Worm (Caenorhabditis elegans): ENCODE data around the gene pbo-6.
A peak's percentile ranks its signal among the peaks of the same experiment; 100 is the strongest.

pbo-6 gene

ce11 chrX:17428803-17429202 is at the start of gene pbo-6:
Gene pbo-6 (plus strand): TSS chrX:17429042.
- TF ChIP-seq egl-5 (tag; optimal IDR thresholded peaks at IDR 0.05), result peak; percentile 91
- no peak for TF ChIP-seq lin-39 (tag; optimal IDR thresholded peaks at IDR 0.05)

ce11 chrX:17379675-17380074 is 49.2 kb upstream of the pbo-6 start, which contains the start of gene F10D7.10:
Gene F10D7.10 (minus strand): TSS chrX:17379775.
- TF ChIP-seq daf-12 (tag; optimal IDR thresholded peaks at IDR 0.05), result no peak
- TF ChIP-seq snpc-4 (tag; optimal IDR thresholded peaks at IDR 0.05), result no peak
- no peak for TF ChIP-seq jun-1 (tag; optimal IDR thresholded peaks at IDR 0.05)
- no peak for TF ChIP-seq unc-39 (tag; optimal IDR thresholded peaks at IDR 0.05)

DNA sequence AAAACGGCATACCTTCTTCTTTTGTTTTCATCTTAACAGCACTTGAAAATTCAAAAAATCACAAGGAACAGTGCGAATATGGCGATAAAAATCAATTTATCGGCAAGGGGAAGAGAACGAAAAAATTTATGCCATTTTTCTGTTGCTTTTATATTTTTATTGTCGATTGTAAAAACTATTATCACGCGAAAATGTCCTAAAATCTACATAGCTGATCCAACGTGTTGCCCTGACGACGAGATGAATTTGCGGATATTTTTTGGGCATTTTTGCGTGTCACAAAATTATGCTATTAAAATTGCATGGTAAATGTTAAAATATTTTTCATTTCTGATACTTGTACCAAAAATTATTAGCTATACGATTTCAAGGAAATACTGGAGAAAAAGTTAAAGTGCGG is 46.9 kb upstream of the pbo-6 start, which contains the start of gene F10D7.4:
Gene F10D7.4 (minus strand): TSS at position 101 of the 400 bp plus-strand sequence.
- no peak for TF ChIP-seq ceh-82 (tag; optimal IDR thresholded peaks at IDR 0.05)
- no peak for TF ChIP-seq fos-1 (tag; optimal IDR thresholded peaks at IDR 0.05)
- no peak for TF ChIP-seq unc-39 (tag; optimal IDR thresholded peaks at IDR 0.05)
- TF ChIP-seq egl-5 (tag; optimal IDR thresholded peaks at IDR 0.05), result no peak
- no peak for TF ChIP-seq nhr-77 (tag; optimal IDR thresholded peaks at IDR 0.05)

DNA sequence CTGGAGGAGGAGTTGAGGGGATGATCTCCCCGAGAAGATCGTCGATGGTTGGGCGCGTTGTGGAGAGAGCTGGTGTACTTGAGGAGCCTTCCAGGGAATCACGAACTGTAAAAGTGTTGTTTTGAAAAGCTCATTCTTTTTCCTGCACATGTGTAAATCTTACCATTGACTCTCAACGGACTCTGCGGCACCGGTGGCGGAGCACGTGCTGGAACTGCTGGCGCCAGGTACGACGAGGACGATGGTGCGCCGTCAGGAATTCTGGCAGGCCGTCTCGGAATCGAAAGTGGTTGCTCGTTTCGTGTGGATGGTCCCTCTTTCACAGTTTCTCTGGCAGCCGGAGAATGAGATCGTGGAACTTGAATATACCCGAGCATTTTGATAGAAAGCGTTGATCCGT is 44.5 kb upstream of the pbo-6 start:
- TF ChIP-seq elt-2 (tag; optimal IDR thresholded peaks at IDR 0.05) (no peak), snpc-4 (tag; optimal IDR thresholded peaks at IDR 0.05) (no peak), jun-1 (tag; optimal IDR thresholded peaks at IDR 0.05) (no peak), lsy-12 (tag; optimal IDR thresholded peaks at IDR 0.05) (no peak), ceh-16 (tag; optimal IDR thresholded peaks at IDR 0.05) (no peak), nhr-43 (tag; optimal IDR thresholded peaks at IDR 0.05; ENCODE audit: poor library complexity, severe bottlenecking) (no peak), ztf-4 (tag; optimal IDR thresholded peaks at IDR 0.05) (no peak), ama-1 (optimal IDR thresholded peaks at IDR 0.05) (no peak), ZK546.5 (tag; optimal IDR thresholded peaks at IDR 0.05) (no peak), nhr-25 (tag; optimal IDR thresholded peaks at IDR 0.05) (no peak), ceh-9 (tag; optimal IDR thresholded peaks at IDR 0.05) (no peak), nhr-28 (tag; optimal IDR thresholded peaks at IDR 0.05) (no peak), nhr-12 (tag; optimal IDR thresholded peaks at IDR 0.05) (no peak)

DNA sequence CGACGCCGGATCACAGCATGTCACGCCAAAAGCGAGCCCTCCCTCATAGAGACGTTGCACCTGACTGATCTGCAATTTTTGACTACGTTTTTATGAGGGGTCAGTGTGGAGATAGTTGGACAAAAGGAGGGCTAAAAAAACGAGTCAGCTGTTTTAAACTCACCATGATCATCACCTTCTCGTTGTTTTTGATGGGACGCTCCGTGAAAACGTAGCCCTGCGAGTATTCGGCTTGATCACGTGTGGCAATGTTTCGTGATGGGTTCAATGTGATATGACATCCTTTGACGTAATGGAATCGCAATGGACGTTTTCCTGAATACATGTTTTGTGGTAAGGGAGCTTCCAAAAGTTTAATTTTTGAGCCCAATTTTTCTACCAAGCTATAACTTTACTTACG is 43.7 kb upstream of the pbo-6 start:
- TF ChIP-seq nhr-28 (tag; optimal IDR thresholded peaks at IDR 0.05) (no peak), nhr-11 (tag; optimal IDR thresholded peaks at IDR 0.05) (peak; percentile 38), ceh-28 (tag; optimal IDR thresholded peaks at IDR 0.05) (no peak)

DNA sequence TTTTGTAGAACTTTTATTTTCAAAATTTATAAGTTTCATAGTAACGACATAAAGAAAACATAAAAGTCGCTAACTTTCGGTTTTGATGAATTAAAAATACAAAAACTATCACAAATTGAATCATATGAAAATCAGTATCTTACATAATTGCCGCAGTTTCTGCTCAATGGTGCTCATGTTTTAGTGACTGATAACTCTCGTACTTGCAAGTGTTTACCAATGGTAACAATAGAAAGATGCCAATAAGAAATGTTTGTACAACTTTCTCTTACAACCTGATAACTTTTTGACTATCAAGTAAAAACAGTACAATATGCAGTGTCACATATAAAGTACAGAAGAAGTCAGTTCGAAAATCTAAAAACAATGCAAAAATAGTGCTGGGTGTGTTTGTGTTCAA is 42.7 kb upstream of the pbo-6 start:
- TF ChIP-seq elt-2 (tag; optimal IDR thresholded peaks at IDR 0.05) (peak; percentile 25), pqm-1 (tag; optimal IDR thresholded peaks at IDR 0.05) (peak; percentile 21), fkh-2 (tag; optimal IDR thresholded peaks at IDR 0.05) (no peak), nhr-237 (tag; optimal IDR thresholded peaks at IDR 0.05) (no peak), lsy-12 (tag; optimal IDR thresholded peaks at IDR 0.05) (no peak), pha-4 (tag; optimal IDR thresholded peaks at IDR 0.05) (peak; percentile 35)

DNA sequence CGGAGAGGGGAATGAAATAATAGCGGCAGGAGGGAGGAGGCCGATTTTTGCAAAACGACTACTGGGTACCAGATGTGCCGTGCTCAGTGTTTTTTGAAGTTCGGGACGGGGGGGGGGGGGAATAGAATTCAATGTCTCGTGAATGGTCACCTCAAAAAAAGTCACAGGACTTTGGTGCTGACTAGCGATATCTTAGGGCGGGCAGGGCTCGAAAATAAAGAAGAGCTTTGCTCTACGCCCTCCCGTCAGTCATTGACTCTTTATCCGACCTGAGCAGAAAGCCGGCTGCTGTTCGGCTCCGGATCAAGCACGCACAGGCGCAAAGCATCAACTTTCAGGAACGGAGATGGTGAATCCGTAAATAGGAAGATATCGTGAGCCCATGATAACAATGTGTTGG is 38.3 kb upstream of the pbo-6 start:
- TF ChIP-seq nhr-77 (tag; optimal IDR thresholded peaks at IDR 0.05), result no peak
- no peak for TF ChIP-seq ceh-9 (tag; optimal IDR thresholded peaks at IDR 0.05)
- TF ChIP-seq nhr-25 (tag; optimal IDR thresholded peaks at IDR 0.05), result no peak

DNA sequence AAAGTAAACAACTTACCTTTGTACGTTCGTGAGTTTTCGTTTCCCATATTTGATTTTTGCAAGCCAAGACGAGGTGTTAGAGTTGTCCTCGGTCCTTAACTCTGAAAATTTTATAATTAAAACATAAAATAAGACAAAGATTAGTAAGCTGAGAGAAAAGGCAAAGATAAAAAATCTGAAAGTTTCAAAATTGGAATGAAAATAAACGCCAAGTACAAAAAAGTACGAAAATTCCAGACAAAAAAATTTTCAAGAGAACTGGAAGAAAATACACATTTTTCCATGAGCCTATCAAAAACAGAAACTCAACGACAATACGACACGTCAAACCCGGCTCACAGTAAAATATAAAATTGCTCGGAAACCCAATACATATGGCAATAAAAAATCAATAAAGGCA is 37.3 kb upstream of the pbo-6 start, which contains the start of gene F10D7.5:
Gene F10D7.5 (minus strand): TSS at position 101 of the 400 bp plus-strand sequence.
- no peak for TF ChIP-seq nhr-76 (tag; optimal IDR thresholded peaks at IDR 0.05)
- TF ChIP-seq hmg-11 (tag; optimal IDR thresholded peaks at IDR 0.05), result no peak
- TF ChIP-seq skn-1 (tag; optimal IDR thresholded peaks at IDR 0.05), result no peak
- TF ChIP-seq ceh-82 (tag; optimal IDR thresholded peaks at IDR 0.05), result no peak
- no peak for TF ChIP-seq ama-1 (optimal IDR thresholded peaks at IDR 0.05)
- TF ChIP-seq fkh-2 (tag; optimal IDR thresholded peaks at IDR 0.05), result no peak
- no peak for TF ChIP-seq elt-2 (tag; optimal IDR thresholded peaks at IDR 0.05)

Data from whole organism, L3 larva.